Fruit fly (Drosophila melanogaster) whole organism, embryonic: Measurements from ENCODE around the gene bi.
A peak's percentile ranks its signal among the peaks of the same experiment; 100 is the strongest.

Experiments used
- Awh ChIP-seq: fragments of 200-800 bp; sonication (Bioruptor generic); IDR thresholded peaks from 2 replicates; pipeline ENCODE4, ENCODE4 v1.3.6; 2022; ENCODE audit warnings: missing biosample characterization, missing genetic modification characterization
- BtbVII ChIP-seq: fragments of 200-800 bp; sonication (Bioruptor generic); optimal IDR thresholded peaks from 3 replicates; lab custom pipeline; 2017; ENCODE audit warnings: missing biosample characterization, mild to moderate bottlenecking, missing genetic modification characterization
- CG1024 ChIP-seq: fragments of 200-800 bp; sonication (Bioruptor generic); IDR thresholded peaks from 2 replicates; pipeline ENCODE4 v1.3.6; 2022; ENCODE audit warnings: missing biosample characterization, missing genetic modification characterization
- CG10274 ChIP-seq: fragments of 200-800 bp; sonication (Bioruptor generic); optimal IDR thresholded peaks from 3 replicates; lab custom pipeline; 2017; ENCODE audit warnings: missing biosample characterization, mild to moderate bottlenecking, missing genetic modification characterization
- CG10321 ChIP-seq: fragments of 200-800 bp; sonication (Bioruptor generic); IDR thresholded peaks from 2 replicates; pipeline ENCODE4 v1.3.6; 2022; ENCODE audit warnings: missing biosample characterization, missing genetic modification characterization
- CG10654 ChIP-seq: fragments of 200-800 bp; sonication (Bioruptor generic); optimal IDR thresholded peaks from 2 replicates; lab custom pipeline; 2016; ENCODE audit warnings: missing biosample characterization, missing genetic modification characterization
- CG11247 ChIP-seq: fragments of 200-800 bp; sonication (Bioruptor generic); IDR thresholded peaks from 2 replicates; pipeline ENCODE4 v1.3.6; 2022; ENCODE audit warnings: missing biosample characterization, missing genetic modification characterization
- CG11456 ChIP-seq: fragments of 200-800 bp; sonication (Bioruptor generic); IDR thresholded peaks from 3 replicates; pipeline ENCODE4 v1.3.6; 2022; ENCODE audit warnings: missing biosample characterization, missing genetic modification characterization
- CG11560 ChIP-seq: fragments of 200-800 bp; sonication (Bioruptor generic); IDR thresholded peaks from 3 replicates; pipeline ENCODE4 v1.3.6; 2022; ENCODE audit warnings: missing biosample characterization, missing genetic modification characterization
- CG11695 ChIP-seq: fragments of 200-800 bp; sonication (Bioruptor generic); IDR thresholded peaks from 3 replicates; pipeline ENCODE4 v1.3.6; 2022; ENCODE audit warnings: missing biosample characterization, missing genetic modification characterization
- CG12071 ChIP-seq: fragments of 200-800 bp; sonication (Bioruptor generic); optimal IDR thresholded peaks from 3 replicates; lab custom pipeline; 2018; ENCODE audit warnings: missing biosample characterization, mild to moderate bottlenecking, missing genetic modification characterization
- CG12744 ChIP-seq: fragments of 200-800 bp; sonication (Bioruptor generic); optimal IDR thresholded peaks from 2 replicates; lab custom pipeline; 2016; ENCODE audit warnings: missing biosample characterization, missing genetic modification characterization
- CG14860 ChIP-seq: fragments of 200-800 bp; sonication (Bioruptor generic); IDR thresholded peaks from 3 replicates; pipeline ENCODE4 v1.3.6; 2022; ENCODE audit warnings: missing biosample characterization, missing genetic modification characterization; ENCODE audit not compliant: partially characterized antibody
- CG1603 ChIP-seq: fragments of 200-800 bp; sonication (Bioruptor generic); optimal IDR thresholded peaks from 2 replicates; lab custom pipeline; 2019; ENCODE audit warnings: missing biosample characterization, mild to moderate bottlenecking, missing genetic modification characterization, moderate library complexity
- CG17568 ChIP-seq: fragments of 200-800 bp; sonication (Bioruptor generic); optimal IDR thresholded peaks from 2 replicates; lab custom pipeline; 2018; ENCODE audit warnings: missing biosample characterization, mild to moderate bottlenecking, missing genetic modification characterization, moderate library complexity
- CG17612 ChIP-seq: fragments of 200-800 bp; sonication (Bioruptor generic); IDR thresholded peaks from 2 replicates; pipeline ENCODE4 v1.3.6; 2022; ENCODE audit warnings: missing biosample characterization, missing genetic modification characterization
- CG2202 ChIP-seq: fragments of 200-800 bp; sonication (Bioruptor generic); optimal IDR thresholded peaks from 2 replicates; lab custom pipeline; 2018; ENCODE audit warnings: missing biosample characterization, mild to moderate bottlenecking, missing genetic modification characterization
- CG34376 ChIP-seq: fragments of 200-800 bp; sonication (Bioruptor generic); optimal IDR thresholded peaks from 2 replicates; lab custom pipeline; 2018; ENCODE audit warnings: missing biosample characterization, mild to moderate bottlenecking, missing genetic modification characterization
- CG4360 ChIP-seq: fragments of 200-800 bp; sonication (Bioruptor generic); IDR thresholded peaks from 2 replicates; pipeline ENCODE4 v1.3.6; 2022; ENCODE audit warnings: missing biosample characterization, missing genetic modification characterization
- CG6765 ChIP-seq: fragments of 200-800 bp; sonication (Bioruptor generic); optimal IDR thresholded peaks from 3 replicates; lab custom pipeline; 2017; ENCODE audit warnings: missing biosample characterization, mild to moderate bottlenecking, missing genetic modification characterization
- CG7556 ChIP-seq: fragments of 200-800 bp; sonication (Bioruptor generic); optimal IDR thresholded peaks from 2 replicates; lab custom pipeline; 2017; ENCODE audit warnings: missing biosample characterization, mild to moderate bottlenecking, missing genetic modification characterization
- CG8388 ChIP-seq: fragments of 200-800 bp; sonication (Bioruptor generic); optimal IDR thresholded peaks from 2 replicates; lab custom pipeline; 2019; ENCODE audit warnings: missing biosample characterization, mild to moderate bottlenecking, missing genetic modification characterization, moderate library complexity
- Dip3 ChIP-seq: fragments of 200-800 bp; sonication (Bioruptor generic); optimal IDR thresholded peaks from 3 replicates; lab custom pipeline; 2016; ENCODE audit warnings: missing biosample characterization, missing genetic modification characterization
- Doc3 ChIP-seq: fragments of 200-800 bp; sonication (Bioruptor generic); IDR thresholded peaks from 3 replicates; pipeline ENCODE4 v1.3.6; 2022; ENCODE audit warnings: missing biosample characterization, missing genetic modification characterization; ENCODE audit not compliant: partially characterized antibody
- Hr3 ChIP-seq: fragments of 200-800 bp; sonication (Bioruptor generic); optimal IDR thresholded peaks from 3 replicates; lab custom pipeline; 2016; ENCODE audit warnings: missing biosample characterization, missing genetic modification characterization
- MBD-R2 ChIP-seq: fragments of 200-800 bp; sonication (Bioruptor generic); IDR thresholded peaks from 2 replicates; pipeline ENCODE4 v1.3.6; 2022; ENCODE audit warnings: missing biosample characterization, missing genetic modification characterization
- Med ChIP-seq: fragments of 200-800 bp; sonication (Bioruptor generic); peaks from one replicate; lab custom pipeline; 2016; ENCODE audit warnings: missing biosample characterization, missing genetic modification characterization, mild to moderate bottlenecking, inconsistent platforms, moderate library complexity
- NFAT ChIP-seq: fragments of 200-800 bp; sonication (Bioruptor generic); IDR thresholded peaks from 2 replicates; pipeline ENCODE4 v1.3.6; 2022; ENCODE audit warnings: missing biosample characterization, missing genetic modification characterization
- Neu2 ChIP-seq: fragments of 200-800 bp; sonication (Bioruptor generic); optimal IDR thresholded peaks from 3 replicates; lab custom pipeline; 2016; ENCODE audit warnings: missing biosample characterization, missing genetic modification characterization, borderline replicate concordance
- Rx ChIP-seq: fragments of 200-800 bp; sonication (Bioruptor generic); IDR thresholded peaks from 2 replicates; pipeline ENCODE4 v1.3.6; 2022; ENCODE audit warnings: missing biosample characterization, missing genetic modification characterization
- Ssrp ChIP-seq: fragments of 200-800 bp; sonication (Bioruptor generic); optimal IDR thresholded peaks from 2 replicates; lab custom pipeline; 2018; ENCODE audit warnings: missing biosample characterization, mild to moderate bottlenecking, missing genetic modification characterization, moderate library complexity
- ap ChIP-seq: fragments of 200-800 bp; sonication (Bioruptor generic); IDR thresholded peaks from 2 replicates; pipeline ENCODE4 v1.3.6; 2022; ENCODE audit warnings: missing biosample characterization, missing genetic modification characterization
- ara ChIP-seq: fragments of 200-800 bp; sonication (Bioruptor generic); IDR thresholded peaks from 2 replicates; pipeline ENCODE4 v1.3.6; 2022; ENCODE audit warnings: missing biosample characterization, missing genetic modification characterization
- caup ChIP-seq: fragments of 200-800 bp; sonication (Bioruptor generic); optimal IDR thresholded peaks from 3 replicates; lab custom pipeline; 2017; ENCODE audit warnings: missing biosample characterization, mild to moderate bottlenecking, missing genetic modification characterization, moderate library complexity; ENCODE audit not compliant: severe bottlenecking
- danr ChIP-seq: fragments of 200-800 bp; sonication (Bioruptor generic); IDR thresholded peaks from 2 replicates; pipeline ENCODE4 v1.3.6; 2022; ENCODE audit warnings: missing biosample characterization, missing genetic modification characterization
- eve ChIP-seq, 2 experiments: fragments of >200 bp; optimal IDR thresholded peaks; 2 replicates each; lab custom pipeline; 2017; ENCODE audit warnings: missing biosample characterization in 2 of 2, missing genetic modification characterization in 2 of 2
- ewg ChIP-seq: fragments of 200-800 bp; sonication (Bioruptor generic); optimal IDR thresholded peaks from 3 replicates; lab custom pipeline; 2017; ENCODE audit warnings: mild to moderate bottlenecking, missing biosample characterization, missing genetic modification reagents, missing genetic modification characterization
- h ChIP-seq: fragments of >200 bp; optimal IDR thresholded peaks from 2 replicates; lab custom pipeline; 2017
- inv ChIP-seq: fragments of 200-800 bp; sonication (Bioruptor generic); IDR thresholded peaks from 2 replicates; pipeline ENCODE4 v1.3.6; 2022; ENCODE audit warnings: missing biosample characterization, missing genetic modification characterization; ENCODE audit not compliant: partially characterized antibody
- jing ChIP-seq: fragments of 200-800 bp; sonication (Bioruptor generic); optimal IDR thresholded peaks from 2 replicates; lab custom pipeline; 2018; ENCODE audit warnings: missing biosample characterization, mild to moderate bottlenecking, missing genetic modification characterization
- p53 ChIP-seq: fragments of 200-800 bp; sonication (Bioruptor generic); optimal IDR thresholded peaks from 2 replicates; lab custom pipeline; 2016; ENCODE audit warnings: missing biosample characterization, missing genetic modification characterization
- pan ChIP-seq, 4 experiments: fragments of >200 bp in 3 of 4; fragments of 200-800 bp in 1 of 4; sonication (Bioruptor generic) in 1 of 4; optimal IDR thresholded peaks in 3 of 4; IDR thresholded peaks in 1 of 4; 2 replicates each; pipeline versions ENCODE4 v1.3.6 to Lab custom; 2017 to 2022; ENCODE audit warnings: missing biosample characterization in 2 of 4, missing genetic modification characterization in 2 of 4, mixed read lengths in 1 of 4
- pb ChIP-seq: fragments of 200-800 bp; sonication (Bioruptor generic); optimal IDR thresholded peaks from 3 replicates; lab custom pipeline; 2016; ENCODE audit warnings: missing biosample characterization, missing genetic modification characterization
- pita ChIP-seq: fragments of 200-800 bp; sonication (Bioruptor generic); optimal IDR thresholded peaks from 2 replicates; lab custom pipeline; 2017; ENCODE audit warnings: missing biosample characterization, mild to moderate bottlenecking, missing genetic modification characterization
- pzg ChIP-seq: fragments of 200-800 bp; sonication (Bioruptor generic); optimal IDR thresholded peaks from 3 replicates; lab custom pipeline; 2018; ENCODE audit warnings: missing biosample characterization, mild to moderate bottlenecking, missing genetic modification characterization, moderate library complexity
- sc ChIP-seq, 3 experiments: fragments of >200 bp in 2 of 3; fragments of 200-800 bp in 1 of 3; sonication (Bioruptor generic) in 1 of 3; optimal IDR thresholded peaks; 2 replicates in 2 of 3; 3 replicates in 1 of 3; lab custom pipeline; 2017; ENCODE audit warnings: mild to moderate bottlenecking in 1 of 3, missing biosample characterization in 1 of 3, missing genetic modification characterization in 1 of 3, missing genetic modification reagents in 1 of 3
- slbo ChIP-seq: fragments of 200-800 bp; sonication (Bioruptor generic); IDR thresholded peaks from 2 replicates; pipeline ENCODE4 v1.3.6; 2022; ENCODE audit warnings: missing biosample characterization, missing genetic modification characterization
- wek ChIP-seq: fragments of 200-800 bp; sonication (Bioruptor generic); optimal IDR thresholded peaks from 3 replicates; lab custom pipeline; 2018; ENCODE audit warnings: missing biosample characterization, mild to moderate bottlenecking, missing genetic modification characterization, moderate library complexity
- zfh2 ChIP-seq: fragments of 200-800 bp; sonication (Bioruptor generic); optimal IDR thresholded peaks from 2 replicates; lab custom pipeline; 2016; ENCODE audit warnings: missing biosample characterization, missing genetic modification characterization

bi gene

DNA sequence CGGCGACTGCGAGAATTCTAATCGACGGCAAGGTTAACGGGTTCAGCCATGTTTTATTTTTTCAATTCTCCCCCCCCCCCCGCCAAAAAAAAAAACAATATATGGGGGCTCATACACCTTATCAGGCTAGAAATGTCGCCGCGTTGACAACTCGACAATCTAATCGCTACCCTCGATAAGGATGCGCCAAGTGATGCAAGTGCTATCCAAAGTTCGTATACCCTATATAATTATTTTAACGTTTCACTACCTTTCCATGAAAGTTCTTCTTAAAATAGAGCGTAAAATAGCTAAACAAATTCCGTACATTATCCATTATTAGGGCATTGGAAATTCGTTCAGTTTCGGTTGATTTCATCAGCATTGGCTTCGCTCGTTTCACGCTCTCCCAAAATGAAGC is 33.4 kb downstream of the bi start (continued):
- TF ChIP-seq pita (no peak), CG34376 (GFP tag; lab: Kevin White, UChicago) (no peak), Ssrp (tag; lab: Kevin White, UChicago) (peak; percentile 29), p53 (GFP tag; lab: Kevin White, UChicago) (no peak), CG11560 (peak; percentile 63; the same call in 2 of the 3 replicates), CG17568 (no peak), wek (GFP tag; lab: Kevin White, UChicago) (peak; percentile 13), CG8388 (GFP tag; lab: Kevin White, UChicago) (peak; percentile 50), MBD-R2 (GFP tag; lab: Robert Waterston, UW) (peak; percentile 41; the same call in 1 of the 2 replicates), zfh2 (peak; percentile 42), Rx (GFP tag; lab: Robert Waterston, UW) (peak; percentile 46; the same call in 1 of the 2 replicates), CG10321 (no peak), CG2202 (tag; lab: Kevin White, UChicago) (peak; percentile 23), CG4360 (GFP tag; lab: Robert Waterston, UW) (0 out of 2 replicates have a peak, but pooled peaks have one; percentile 12), eve (GFP tag; optimal IDR thresholded peaks at IDR 0.05; lab: Kevin White, UChicago) (peak in 1 of 2 experiments; percentile 84), pb (GFP tag; lab: Kevin White, UChicago) (peak; percentile 61), inv (GFP tag; lab: Robert Waterston, UW) (no peak), Awh (GFP tag; lab: Robert Waterston, UW) (peak; percentile 79), pzg (GFP tag; lab: Kevin White, UChicago) (no peak), Doc3 (GFP tag; lab: Robert Waterston, UW) (no peak), CG10654 (GFP tag; lab: Kevin White, UChicago) (peak; percentile 63), sc (optimal IDR thresholded peaks at IDR 0.05; lab: Kevin White, UChicago) (no peak), sc (GFP tag; optimal IDR thresholded peaks at IDR 0.05; lab: Kevin White, UChicago) (peak; percentile 37), jing (peak; percentile 61), CG7556 (GFP tag; lab: Kevin White, UChicago) (peak; percentile 30), CG12071 (GFP tag; lab: Kevin White, UChicago) (peak; percentile 49), NFAT (GFP tag; lab: Robert Waterston, UW) (peak; percentile 57), Neu2 (no peak), ap (peak; percentile 52; the same call in 1 of the 2 replicates), slbo (GFP tag; lab: Robert Waterston, UW) (peak; percentile 86), CG11247 (GFP tag; lab: Robert Waterston, UW) (peak; percentile 58; the same call in 1 of the 2 replicates), Hr3 (GFP tag; lab: Kevin White, UChicago) (peak; percentile 46), pan (optimal IDR thresholded peaks at IDR 0.05; lab: Kevin White, UChicago) (no peak), pan (GFP tag; optimal IDR thresholded peaks at IDR 0.05 in 1 of 2, IDR thresholded peaks at IDR 0.05 in 1 of 2) (peak in 1 of 2 experiments; percentile 77), CG11695 (GFP tag; lab: Robert Waterston, UW) (0 out of 3 replicates have a peak, but pooled peaks have one; percentile 58), caup (GFP tag; lab: Kevin White, UChicago) (peak; percentile 59), CG17612 (GFP tag; lab: Robert Waterston, UW) (peak; percentile 60), h (no peak), ewg (GFP tag; lab: Kevin White, UChicago) (peak; percentile 36), CG11456 (GFP tag; lab: Robert Waterston, UW) (peak; percentile 85), Med (GFP tag; lab: Kevin White, UChicago) (peak; percentile 94), Dip3 (peak; percentile 46), CG6765 (GFP tag; lab: Kevin White, UChicago) (no peak), ara (GFP tag; lab: Robert Waterston, UW) (peak; percentile 56; the same call in 1 of the 2 replicates), CG10274 (peak; percentile 66), CG1603 (tag; lab: Kevin White, UChicago) (peak; percentile 89), BtbVII (peak; percentile 16), CG12744 (GFP tag; lab: Kevin White, UChicago) (peak; percentile 12), CG1024 (GFP tag; lab: Robert Waterston, UW) (no peak), danr (GFP tag; lab: Robert Waterston, UW) (peak; percentile 71), CG14860 (GFP tag; lab: Robert Waterston, UW) (no peak)
